In genomic region chr2L:6078757-6079351, dm6 we compare ENCODE assay signal across 6 fruit fly cellular contexts.
TF ChIP-seq lines count a peak whose summit lies in the region.

No protein-coding gene starts in this region.

- no peak for TF ChIP-seq CTCF in whole organism, embryonic (GFP tag; optimal IDR thresholded peaks at IDR 0.05; lab: Kevin White, UChicago)

TF ChIP-seq in whole organism, 6 proteins besides CTCF, POLR2A, EP300 and RAD21:
- TF ChIP-seq psq (optimal IDR thresholded peaks at IDR 0.05; lab: Kevin White, UChicago) = no peak
- peak; percentile 99 to 100 for TF ChIP-seq EcR (GFP tag; optimal IDR thresholded peaks at IDR 0.05; lab: Kevin White, UChicago)
TF ChIP-seq in whole organism: peak in this region for 1.

TF ChIP-seq in whole organism, adult, 20 proteins besides CTCF, POLR2A, EP300 and RAD21 (continues in another document):
- TF ChIP-seq Crg-1 (GFP tag; optimal IDR thresholded peaks at IDR 0.05; lab: Kevin White, UChicago) (peak; percentile 81), kay (GFP tag; lab: Kevin White, UChicago; ENCODE audit: borderline replicate concordance) (peak; percentile 99), CG7045 (GFP tag; optimal IDR thresholded peaks at IDR 0.05; lab: Kevin White, UChicago) (peak; percentile 13), pad (GFP tag; optimal IDR thresholded peaks at IDR 0.05; lab: Kevin White, UChicago) (peak; percentile 86), toe (GFP tag; optimal IDR thresholded peaks at IDR 0.05; lab: Kevin White, UChicago) (peak; percentile 68), bab1 (GFP tag; optimal IDR thresholded peaks at IDR 0.05; lab: Kevin White, UChicago) (peak; percentile 5), tj (GFP tag; optimal IDR thresholded peaks at IDR 0.05; lab: Kevin White, UChicago) (peak; percentile 100), cnc (optimal IDR thresholded peaks at IDR 0.05; lab: Kevin White, UChicago) (peak in 1 of 2 experiments; percentile 90), CG7101 (tag; optimal IDR thresholded peaks at IDR 0.05; lab: Kevin White, UChicago) (peak; percentile 40), CG5204 (GFP tag; optimal IDR thresholded peaks at IDR 0.05; lab: Kevin White, UChicago) (no peak), CG12768 (GFP tag; optimal IDR thresholded peaks at IDR 0.05; lab: Kevin White, UChicago) (peak; percentile 91), CG1620 (GFP tag; optimal IDR thresholded peaks at IDR 0.05; lab: Kevin White, UChicago) (peak; percentile 31), CG33017 (tag; optimal IDR thresholded peaks at IDR 0.05; lab: Kevin White, UChicago) (peak; percentile 55), Clk (GFP tag; optimal IDR thresholded peaks at IDR 0.05; lab: Kevin White, UChicago) (peak; percentile 91), cic (GFP tag; optimal IDR thresholded peaks at IDR 0.05; lab: Kevin White, UChicago) (peak; percentile 100), Mnt (GFP tag; optimal IDR thresholded peaks at IDR 0.05; lab: Kevin White, UChicago) (peak; percentile 99), Hr96 (GFP tag; optimal IDR thresholded peaks at IDR 0.05; lab: Kevin White, UChicago) (no peak)

TF ChIP-seq in whole organism, embryonic, 481 proteins besides CTCF, POLR2A, EP300 and RAD21 (continues in another document):
- TF ChIP-seq CG34224 (GFP tag; IDR thresholded peaks at IDR 0.05; lab: Robert Waterston, UW; ENCODE audit: partially characterized antibody) = no peak
- no peak for TF ChIP-seq wdn (GFP tag; IDR thresholded peaks at IDR 0.05; lab: Robert Waterston, UW)
- TF ChIP-seq Nf-YB (GFP tag; optimal IDR thresholded peaks at IDR 0.05; lab: Kevin White, UChicago) = peak; percentile 31
- TF ChIP-seq sr (GFP tag; IDR thresholded peaks at IDR 0.05; lab: Robert Waterston, UW) = no peak
- no peak for TF ChIP-seq Mes4 (GFP tag; optimal IDR thresholded peaks at IDR 0.05; lab: Kevin White, UChicago)
- TF ChIP-seq CG17385 (GFP tag; optimal IDR thresholded peaks at IDR 0.05; lab: Kevin White, UChicago) = peak; percentile 79
- TF ChIP-seq cas (GFP tag; IDR thresholded peaks at IDR 0.05; lab: Robert Waterston, UW) = no peak
- no peak for TF ChIP-seq BEAF-32 (GFP tag; optimal IDR thresholded peaks at IDR 0.05; lab: Kevin White, UChicago)
- peak; percentile 84 for TF ChIP-seq Max (GFP tag; optimal IDR thresholded peaks at IDR 0.05; lab: Kevin White, UChicago)
- TF ChIP-seq chm (GFP tag; IDR thresholded peaks at IDR 0.05; lab: Robert Waterston, UW) = peak; percentile 41; the same call in 1 of the 2 replicates
- TF ChIP-seq CG10462 (GFP tag; optimal IDR thresholded peaks at IDR 0.05; lab: Kevin White, UChicago) = no peak
- TF ChIP-seq CG10959 (GFP tag; IDR thresholded peaks at IDR 0.05; lab: Robert Waterston, UW) = no peak
- TF ChIP-seq CG10979 (tag; optimal IDR thresholded peaks at IDR 0.05; lab: Kevin White, UChicago) = peak; percentile 31
- peak; percentile 67 for TF ChIP-seq Hey (tag; optimal IDR thresholded peaks at IDR 0.05; lab: Kevin White, UChicago)
- TF ChIP-seq HLH54F (GFP tag; optimal IDR thresholded peaks at IDR 0.05; lab: Kevin White, UChicago) = no peak
- TF ChIP-seq Fer2 (tag; optimal IDR thresholded peaks at IDR 0.05; lab: Kevin White, UChicago) = no peak
- no peak for TF ChIP-seq stc (GFP tag; IDR thresholded peaks at IDR 0.05; lab: Robert Waterston, UW)
- no peak for TF ChIP-seq Ada2b (GFP tag; IDR thresholded peaks at IDR 0.05; lab: Robert Waterston, UW)
- no peak for TF ChIP-seq Drgx (GFP tag; IDR thresholded peaks at IDR 0.05; lab: Robert Waterston, UW)

TF ChIP-seq in whole organism, prepupa, 60 proteins besides CTCF, POLR2A, EP300 and RAD21 (continues in another document):
- TF ChIP-seq CG1621 (tag; optimal IDR thresholded peaks at IDR 0.05; lab: Kevin White, UChicago) = peak; percentile 25
- TF ChIP-seq Eip75B (GFP tag; optimal IDR thresholded peaks at IDR 0.05; lab: Kevin White, UChicago) = peak; percentile 86
- TF ChIP-seq esn (GFP tag; optimal IDR thresholded peaks at IDR 0.05; lab: Kevin White, UChicago) = peak; percentile 3
- TF ChIP-seq CG16779 (tag; optimal IDR thresholded peaks at IDR 0.05; lab: Kevin White, UChicago) = peak; percentile 63
- peak; percentile 85 for TF ChIP-seq svp (GFP tag; lab: Kevin White, UChicago)
- TF ChIP-seq spab (GFP tag; optimal IDR thresholded peaks at IDR 0.05; lab: Kevin White, UChicago) = no peak
- peak; percentile 30 for TF ChIP-seq dsx (GFP tag; optimal IDR thresholded peaks at IDR 0.05; lab: Kevin White, UChicago; ENCODE audit: poor library complexity, severe bottlenecking)
- TF ChIP-seq ss (GFP tag; optimal IDR thresholded peaks at IDR 0.05; lab: Kevin White, UChicago) = peak; percentile 63 to 72
- TF ChIP-seq lz (GFP tag; optimal IDR thresholded peaks at IDR 0.05; lab: Kevin White, UChicago) = no peak
- no peak for TF ChIP-seq acj6 (GFP tag; optimal IDR thresholded peaks at IDR 0.05; lab: Kevin White, UChicago)
- no peak for TF ChIP-seq Ets21C (GFP tag; optimal IDR thresholded peaks at IDR 0.05; lab: Kevin White, UChicago)
- TF ChIP-seq CG6276 (GFP tag; optimal IDR thresholded peaks at IDR 0.05; lab: Kevin White, UChicago) = peak; percentile 21
- TF ChIP-seq Eip78C (GFP tag; lab: Kevin White, UChicago) = peak; percentile 88
- no peak for TF ChIP-seq OdsH (GFP tag; optimal IDR thresholded peaks at IDR 0.05; lab: Kevin White, UChicago)
- peak; percentile 16 for TF ChIP-seq net (GFP tag; optimal IDR thresholded peaks at IDR 0.05; lab: Kevin White, UChicago)
- TF ChIP-seq fkh (GFP tag; optimal IDR thresholded peaks at IDR 0.05; lab: Kevin White, UChicago) = peak; percentile 71
- TF ChIP-seq CG6163 (GFP tag; IDR thresholded peaks at IDR 0.05; lab: Robert Waterston, UW) = peak; percentile 73
- TF ChIP-seq CG6854 (GFP tag; optimal IDR thresholded peaks at IDR 0.05; lab: Kevin White, UChicago) = peak; percentile 50
- no peak for TF ChIP-seq CG34406 (GFP tag; optimal IDR thresholded peaks at IDR 0.05; lab: Kevin White, UChicago)

TF ChIP-seq in whole organism, pupa, 21 proteins besides CTCF, POLR2A, EP300 and RAD21:
- TF ChIP-seq CG32121 (GFP tag; IDR thresholded peaks at IDR 0.05; lab: Robert Waterston, UW) (peak; percentile 75), CG14655 (GFP tag; optimal IDR thresholded peaks at IDR 0.05; lab: Kevin White, UChicago) (no peak), EcR (GFP tag; optimal IDR thresholded peaks at IDR 0.05; lab: Kevin White, UChicago) (peak; percentile 100), gl (tag; optimal IDR thresholded peaks at IDR 0.05; lab: Kevin White, UChicago) (peak; percentile 1), Ets98B (GFP tag; IDR thresholded peaks at IDR 0.05; lab: Robert Waterston, UW) (peak; percentile 47; the same call in 1 of the 2 replicates), CG34367 (tag; optimal IDR thresholded peaks at IDR 0.05; lab: Kevin White, UChicago) (no peak), rn (GFP tag; IDR thresholded peaks at IDR 0.05; lab: Robert Waterston, UW) (no peak), CG9948 (tag; optimal IDR thresholded peaks at IDR 0.05; lab: Kevin White, UChicago) (no peak), CG15710 (tag; optimal IDR thresholded peaks at IDR 0.05; lab: Kevin White, UChicago) (no peak), CG4496 (GFP tag; IDR thresholded peaks at IDR 0.05; lab: Robert Waterston, UW) (peak; percentile 57), fd96Ca (GFP tag; IDR thresholded peaks at IDR 0.05; lab: Robert Waterston, UW) (peak; percentile 29; the same call in 1 of the 3 replicates), Pif1B (GFP tag; optimal IDR thresholded peaks at IDR 0.05; lab: Kevin White, UChicago) (no peak), Pif1A (GFP tag; optimal IDR thresholded peaks at IDR 0.05; lab: Kevin White, UChicago) (no peak), CG17806 (tag; optimal IDR thresholded peaks at IDR 0.05; lab: Kevin White, UChicago) (no peak), CG10348 (GFP tag; IDR thresholded peaks at IDR 0.05; lab: Robert Waterston, UW) (no peak), CG8301 (tag; optimal IDR thresholded peaks at IDR 0.05; lab: Kevin White, UChicago) (peak; percentile 5), D1 (tag; optimal IDR thresholded peaks at IDR 0.05; lab: Kevin White, UChicago) (no peak), CG13204 (GFP tag; optimal IDR thresholded peaks at IDR 0.05; lab: Kevin White, UChicago) (peak; percentile 72), CG8159 (tag; optimal IDR thresholded peaks at IDR 0.05; lab: Kevin White, UChicago) (no peak), Snoo (tag; optimal IDR thresholded peaks at IDR 0.05; lab: Kevin White, UChicago) (peak; percentile 56)

TF ChIP-seq in whole organism, wandering third instar larva, 38 proteins besides CTCF, POLR2A, EP300 and RAD21 (continues in another document):
- TF ChIP-seq Dif (GFP tag; optimal IDR thresholded peaks at IDR 0.05; lab: Kevin White, UChicago; ENCODE audit: partially characterized antibody) (peak; percentile 30), psq (GFP tag; optimal IDR thresholded peaks at IDR 0.05; lab: Kevin White, UChicago) (peak; percentile 57), lola (GFP tag; optimal IDR thresholded peaks at IDR 0.05; lab: Kevin White, UChicago) (no peak), woc (GFP tag; optimal IDR thresholded peaks at IDR 0.05; lab: Kevin White, UChicago) (no peak), br (GFP tag; optimal IDR thresholded peaks at IDR 0.05; lab: Kevin White, UChicago) (no peak), Vsx2 (GFP tag; optimal IDR thresholded peaks at IDR 0.05; lab: Kevin White, UChicago; ENCODE audit: partially characterized antibody) (no peak), Mio (GFP tag; optimal IDR thresholded peaks at IDR 0.05; lab: Kevin White, UChicago) (no peak), Jra (GFP tag; optimal IDR thresholded peaks at IDR 0.05; lab: Kevin White, UChicago) (no peak), Abd-B (GFP tag; optimal IDR thresholded peaks at IDR 0.05; lab: Kevin White, UChicago) (no peak), brk (GFP tag; optimal IDR thresholded peaks at IDR 0.05; lab: Kevin White, UChicago) (no peak), Sp1 (GFP tag; optimal IDR thresholded peaks at IDR 0.05; lab: Kevin White, UChicago) (peak; percentile 23), Myc (optimal IDR thresholded peaks at IDR 0.05; lab: Kevin White, UChicago) (no peak), h (GFP tag; optimal IDR thresholded peaks at IDR 0.05; lab: Kevin White, UChicago) (peak; percentile 31), ey (GFP tag; optimal IDR thresholded peaks at IDR 0.05; lab: Kevin White, UChicago) (no peak), tai (GFP tag; optimal IDR thresholded peaks at IDR 0.05; lab: Kevin White, UChicago) (peak; percentile 95), sage (GFP tag; optimal IDR thresholded peaks at IDR 0.05; lab: Kevin White, UChicago) (no peak), Hnf4 (GFP tag; optimal IDR thresholded peaks at IDR 0.05; lab: Kevin White, UChicago) (no peak), CrebA (GFP tag; optimal IDR thresholded peaks at IDR 0.05; lab: Kevin White, UChicago; ENCODE audit: borderline replicate concordance) (no peak), HLH106 (tag; optimal IDR thresholded peaks at IDR 0.05; lab: Kevin White, UChicago) (no peak), dl (GFP tag; optimal IDR thresholded peaks at IDR 0.05; lab: Kevin White, UChicago; ENCODE audit: insufficient read depth in 1 of 2, partially characterized antibody in 2 of 2) (peak; percentile 0 to 19), foxo (GFP tag; optimal IDR thresholded peaks at IDR 0.05; lab: Kevin White, UChicago) (no peak), N (GFP tag; optimal IDR thresholded peaks at IDR 0.05; lab: Kevin White, UChicago) (no peak), sv (GFP tag; optimal IDR thresholded peaks at IDR 0.05; lab: Kevin White, UChicago) (no peak)
